Fruit fly (Drosophila melanogaster) whole organism, embryonic: Measurements from ENCODE around the gene Tsp2A.
A peak's percentile ranks its signal among the peaks of the same experiment; 100 is the strongest.

Experiments used
- Awh ChIP-seq: fragments of 200-800 bp; sonication (Bioruptor generic); IDR thresholded peaks from 2 replicates; pipeline ENCODE4, ENCODE4 v1.3.6; 2022; ENCODE audit warnings: missing biosample characterization, missing genetic modification characterization
- Bteb2 ChIP-seq: fragments of 200-800 bp; sonication (Bioruptor generic); optimal IDR thresholded peaks from 2 replicates; lab custom pipeline; 2016; ENCODE audit warnings: missing biosample characterization, missing genetic modification characterization
- CG10543 ChIP-seq: fragments of 200-800 bp; sonication (Bioruptor generic); optimal IDR thresholded peaks from 3 replicates; lab custom pipeline; 2017; ENCODE audit warnings: missing biosample characterization, mild to moderate bottlenecking, missing genetic modification characterization, moderate library complexity
- CG11456 ChIP-seq: fragments of 200-800 bp; sonication (Bioruptor generic); IDR thresholded peaks from 3 replicates; pipeline ENCODE4 v1.3.6; 2022; ENCODE audit warnings: missing biosample characterization, missing genetic modification characterization
- CG11723 ChIP-seq: fragments of 200-800 bp; sonication (Bioruptor generic); optimal IDR thresholded peaks from 2 replicates; lab custom pipeline; 2017; ENCODE audit warnings: missing biosample characterization, mild to moderate bottlenecking, missing genetic modification characterization
- CG13624 ChIP-seq: fragments of 200-800 bp; sonication (Bioruptor generic); optimal IDR thresholded peaks from 2 replicates; lab custom pipeline; 2016; ENCODE audit warnings: missing biosample characterization, missing genetic modification characterization
- CG13894 ChIP-seq: fragments of 200-800 bp; sonication (Bioruptor generic); optimal IDR thresholded peaks from 3 replicates; lab custom pipeline; 2018; ENCODE audit warnings: missing biosample characterization, mild to moderate bottlenecking, missing genetic modification characterization, moderate library complexity
- CG17912 ChIP-seq: fragments of 200-800 bp; sonication (Bioruptor generic); optimal IDR thresholded peaks from 2 replicates; lab custom pipeline; 2018; ENCODE audit warnings: missing biosample characterization, mild to moderate bottlenecking, missing genetic modification characterization
- CG18764 ChIP-seq: fragments of 200-800 bp; sonication (Bioruptor generic); optimal IDR thresholded peaks from 3 replicates; lab custom pipeline; 2016; ENCODE audit warnings: missing biosample characterization, missing genetic modification characterization
- CG2129 ChIP-seq: fragments of 200-800 bp; sonication (Bioruptor generic); IDR thresholded peaks from 2 replicates; pipeline ENCODE4 v1.3.6; 2022; ENCODE audit warnings: missing biosample characterization, missing genetic modification characterization; ENCODE audit not compliant: partially characterized antibody
- CG3065 ChIP-seq: fragments of 200-800 bp; sonication (Bioruptor generic); optimal IDR thresholded peaks from 2 replicates; lab custom pipeline; 2016; ENCODE audit warnings: missing biosample characterization, missing genetic modification characterization
- CG31441 ChIP-seq: fragments of 200-800 bp; sonication (Bioruptor generic); IDR thresholded peaks from 2 replicates; pipeline ENCODE4 v1.3.6; 2022; ENCODE audit warnings: missing biosample characterization, missing genetic modification characterization
- CG3281 ChIP-seq: fragments of 200-800 bp; sonication (Bioruptor generic); optimal IDR thresholded peaks from 3 replicates; lab custom pipeline; 2017; ENCODE audit warnings: missing biosample characterization, mild to moderate bottlenecking, missing genetic modification characterization
- CG33213 ChIP-seq: fragments of 200-800 bp; sonication (Bioruptor generic); optimal IDR thresholded peaks from 3 replicates; lab custom pipeline; 2016; ENCODE audit warnings: missing biosample characterization, missing genetic modification characterization
- CG42726 ChIP-seq: fragments of 200-800 bp; sonication (Bioruptor generic); IDR thresholded peaks from 2 replicates; pipeline ENCODE4 v1.3.6; 2022; ENCODE audit warnings: missing biosample characterization, missing genetic modification characterization; ENCODE audit not compliant: partially characterized antibody
- CG4820 ChIP-seq: fragments of 200-800 bp; sonication (Bioruptor generic); optimal IDR thresholded peaks from 3 replicates; lab custom pipeline; 2016; ENCODE audit warnings: missing biosample characterization, missing genetic modification characterization
- CG6654 ChIP-seq: fragments of 200-800 bp; sonication (Bioruptor generic); optimal IDR thresholded peaks from 2 replicates; lab custom pipeline; 2017; ENCODE audit warnings: missing biosample characterization, mild to moderate bottlenecking, missing genetic modification characterization
- CG6765 ChIP-seq: fragments of 200-800 bp; sonication (Bioruptor generic); optimal IDR thresholded peaks from 3 replicates; lab custom pipeline; 2017; ENCODE audit warnings: missing biosample characterization, mild to moderate bottlenecking, missing genetic modification characterization
- CG8478 ChIP-seq: fragments of >200 bp; optimal IDR thresholded peaks from 2 replicates; lab custom pipeline; 2018
- CG9215 ChIP-seq: fragments of 200-800 bp; sonication (Bioruptor generic); IDR thresholded peaks from 2 replicates; pipeline ENCODE4 v1.3.6; 2022; ENCODE audit warnings: missing biosample characterization, missing genetic modification characterization
- CG9437 ChIP-seq: fragments of 200-800 bp; sonication (Bioruptor generic); optimal IDR thresholded peaks from 2 replicates; lab custom pipeline; 2018; ENCODE audit warnings: missing biosample characterization, mild to moderate bottlenecking, missing genetic modification characterization
- CG9817 ChIP-seq: fragments of 200-800 bp; sonication (Bioruptor generic); optimal IDR thresholded peaks from 2 replicates; lab custom pipeline; 2018; ENCODE audit warnings: missing biosample characterization, mild to moderate bottlenecking, missing genetic modification characterization, moderate library complexity
- CG9932 ChIP-seq: fragments of 200-800 bp; sonication (Bioruptor generic); IDR thresholded peaks from 2 replicates; pipeline ENCODE4 v1.3.6; 2022; ENCODE audit warnings: missing biosample characterization, missing genetic modification characterization
- Doc3 ChIP-seq: fragments of 200-800 bp; sonication (Bioruptor generic); IDR thresholded peaks from 3 replicates; pipeline ENCODE4 v1.3.6; 2022; ENCODE audit warnings: missing biosample characterization, missing genetic modification characterization; ENCODE audit not compliant: partially characterized antibody
- Elba2 ChIP-seq: fragments of 200-800 bp; sonication (Bioruptor generic); optimal IDR thresholded peaks from 3 replicates; lab custom pipeline; 2016; ENCODE audit warnings: missing biosample characterization, missing genetic modification characterization
- Max ChIP-seq: fragments of 200-800 bp; sonication (Bioruptor generic); optimal IDR thresholded peaks from 2 replicates; lab custom pipeline; 2016; ENCODE audit warnings: missing biosample characterization, mild to moderate bottlenecking, missing genetic modification characterization
- Med ChIP-seq: fragments of 200-800 bp; sonication (Bioruptor generic); peaks from one replicate; lab custom pipeline; 2016; ENCODE audit warnings: missing biosample characterization, missing genetic modification characterization, mild to moderate bottlenecking, inconsistent platforms, moderate library complexity
- Mes4 ChIP-seq: fragments of 200-800 bp; sonication (Bioruptor generic); optimal IDR thresholded peaks from 2 replicates; lab custom pipeline; 2016; ENCODE audit warnings: missing biosample characterization, missing genetic modification characterization
- NC2α ChIP-seq: fragments of 200-800 bp; sonication (Bioruptor generic); optimal IDR thresholded peaks from 2 replicates; lab custom pipeline; 2016; ENCODE audit warnings: missing biosample characterization, missing genetic modification characterization
- NFAT ChIP-seq: fragments of 200-800 bp; sonication (Bioruptor generic); IDR thresholded peaks from 2 replicates; pipeline ENCODE4 v1.3.6; 2022; ENCODE audit warnings: missing biosample characterization, missing genetic modification characterization
- Nf-YC ChIP-seq: fragments of 200-800 bp; optimal IDR thresholded peaks from 3 replicates; lab custom pipeline; 2019; ENCODE audit warnings: missing biosample characterization, mild to moderate bottlenecking, missing genetic modification characterization, moderate library complexity
- Sox100B ChIP-seq: fragments of 200-800 bp; sonication (Bioruptor generic); optimal IDR thresholded peaks from 3 replicates; lab custom pipeline; 2018; ENCODE audit warnings: missing biosample characterization, mild to moderate bottlenecking, missing genetic modification characterization
- Sry-β ChIP-seq: fragments of 200-800 bp; sonication (Bioruptor generic); optimal IDR thresholded peaks from 2 replicates; lab custom pipeline; 2018; ENCODE audit warnings: missing biosample characterization, mild to moderate bottlenecking, missing genetic modification characterization, moderate library complexity
- Xbp1 ChIP-seq: fragments of 200-800 bp; sonication (Bioruptor generic); optimal IDR thresholded peaks from 3 replicates; lab custom pipeline; 2016; ENCODE audit warnings: missing biosample characterization, mild to moderate bottlenecking, missing genetic modification characterization
- YL-1 ChIP-seq: fragments of 200-800 bp; sonication (Bioruptor generic); optimal IDR thresholded peaks from 3 replicates; lab custom pipeline; 2017; ENCODE audit warnings: missing biosample characterization, mild to moderate bottlenecking, missing genetic modification characterization
- ab ChIP-seq: fragments of 200-800 bp; sonication (Bioruptor generic); optimal IDR thresholded peaks from 2 replicates; lab custom pipeline; 2016; ENCODE audit warnings: missing biosample characterization, missing genetic modification characterization
- abd-A ChIP-seq: fragments of 200-800 bp; sonication (Bioruptor generic); optimal IDR thresholded peaks from 3 replicates; lab custom pipeline; 2019; ENCODE audit warnings: missing biosample characterization, mild to moderate bottlenecking, missing genetic modification characterization, moderate library complexity
- ap ChIP-seq: fragments of 200-800 bp; sonication (Bioruptor generic); IDR thresholded peaks from 2 replicates; pipeline ENCODE4 v1.3.6; 2022; ENCODE audit warnings: missing biosample characterization, missing genetic modification characterization
- btn ChIP-seq: fragments of 200-800 bp; sonication (Bioruptor generic); optimal IDR thresholded peaks from 2 replicates; lab custom pipeline; 2016; ENCODE audit warnings: missing biosample characterization, missing genetic modification characterization
- crc ChIP-seq: fragments of 200-800 bp; sonication (Bioruptor generic); optimal IDR thresholded peaks from 2 replicates; lab custom pipeline; 2016; ENCODE audit warnings: missing biosample characterization, missing genetic modification characterization
- danr ChIP-seq: fragments of 200-800 bp; sonication (Bioruptor generic); IDR thresholded peaks from 2 replicates; pipeline ENCODE4 v1.3.6; 2022; ENCODE audit warnings: missing biosample characterization, missing genetic modification characterization
- gcm ChIP-seq: fragments of 200-800 bp; sonication (Bioruptor generic); optimal IDR thresholded peaks from 2 replicates; lab custom pipeline; 2019; ENCODE audit warnings: missing biosample characterization, mild to moderate bottlenecking, missing genetic modification characterization, moderate library complexity
- her ChIP-seq: fragments of 200-800 bp; sonication (Bioruptor generic); optimal IDR thresholded peaks from 2 replicates; lab custom pipeline; 2016; ENCODE audit warnings: missing biosample characterization, missing genetic modification characterization
- insv ChIP-seq, 2 experiments: fragments of 200-800 bp; sonication (Bioruptor generic); optimal IDR thresholded peaks; 3 replicates each; lab custom pipeline; 2016 to 2018; ENCODE audit warnings: missing biosample characterization in 2 of 2, missing genetic modification characterization in 2 of 2
- klu ChIP-seq: fragments of 200-800 bp; sonication (Bioruptor generic); IDR thresholded peaks from 2 replicates; pipeline ENCODE4 v1.3.6; 2022; ENCODE audit warnings: missing biosample characterization, missing genetic modification characterization
- mld ChIP-seq: fragments of 200-800 bp; sonication (Bioruptor generic); IDR thresholded peaks from 3 replicates; pipeline ENCODE4 v1.3.6; 2022; ENCODE audit warnings: missing biosample characterization, missing genetic modification characterization; ENCODE audit not compliant: partially characterized antibody
- nerfin-2 ChIP-seq: fragments of 200-800 bp; sonication (Bioruptor generic); IDR thresholded peaks from 2 replicates; pipeline ENCODE4 v1.3.6; 2022; ENCODE audit warnings: missing biosample characterization, missing genetic modification characterization; ENCODE audit not compliant: partially characterized antibody
- ranshi ChIP-seq: fragments of 200-800 bp; sonication (Bioruptor generic); IDR thresholded peaks from 2 replicates; pipeline ENCODE4 v1.3.6; 2022; ENCODE audit warnings: missing biosample characterization, missing genetic modification characterization
- sens-2 ChIP-seq: fragments of 200-800 bp; sonication (Bioruptor generic); IDR thresholded peaks from 2 replicates; pipeline ENCODE4 v1.3.6; 2022; ENCODE audit warnings: missing biosample characterization, missing genetic modification characterization
- zen ChIP-seq: fragments of 200-800 bp; sonication (Bioruptor generic); optimal IDR thresholded peaks from 3 replicates; lab custom pipeline; 2018; ENCODE audit warnings: missing biosample characterization, mild to moderate bottlenecking, missing genetic modification characterization, moderate library complexity

Gene Tsp2A

DNA sequence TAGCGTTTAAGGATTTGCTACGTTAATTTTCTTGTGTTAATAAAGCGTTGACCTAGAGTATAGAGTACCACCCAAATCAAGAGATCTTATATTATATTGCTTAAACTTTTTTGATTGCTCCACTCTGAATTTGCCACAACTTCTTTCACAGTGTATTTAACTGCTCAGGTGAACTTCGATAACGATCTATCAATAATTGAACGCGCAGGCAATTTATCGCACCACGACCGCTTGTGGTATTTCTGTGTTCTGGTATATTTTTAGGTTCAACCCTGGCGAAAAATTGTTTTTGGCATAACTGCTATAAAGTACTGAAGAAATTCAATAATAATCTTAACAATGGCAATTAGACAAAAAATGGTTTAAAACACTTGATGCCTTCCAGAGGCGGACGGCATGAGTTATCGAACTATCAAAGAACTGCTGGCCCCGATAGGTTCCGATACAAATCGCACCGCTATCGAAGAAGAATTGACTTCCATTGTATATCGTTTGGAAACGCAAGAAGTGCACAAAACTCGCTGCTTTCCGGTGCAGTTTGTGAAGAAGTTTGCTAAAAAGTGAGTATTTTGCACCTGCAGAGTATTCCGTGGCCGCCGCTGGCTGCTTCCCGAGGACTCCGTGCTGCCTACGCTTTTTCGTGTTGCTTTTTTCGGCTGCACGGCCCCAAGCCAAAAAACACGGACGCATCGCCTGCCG, 23.9 kb downstream of the Tsp2A start, which contains the start of gene ssx (continued):
- TF ChIP-seq insv (GFP tag; optimal IDR thresholded peaks at IDR 0.05; lab: Kevin White, UChicago) = no peak
- peak; percentile 40 for TF ChIP-seq CG33213 (GFP tag; lab: Kevin White, UChicago)
- TF ChIP-seq CG31441 (GFP tag; lab: Robert Waterston, UW) = no peak; the same call in 1 of the 2 replicates
- TF ChIP-seq CG11723 (GFP tag; lab: Kevin White, UChicago) = peak; percentile 1
- TF ChIP-seq gcm = no peak
- TF ChIP-seq Doc3 = peak; percentile 73
- no peak for TF ChIP-seq CG10543 (GFP tag; lab: Kevin White, UChicago)
- TF ChIP-seq abd-A (tag; lab: Kevin White, UChicago) = no peak
- TF ChIP-seq CG9817 = peak; percentile 20
- TF ChIP-seq danr (GFP tag; lab: Robert Waterston, UW) = no peak
- no peak for TF ChIP-seq zen (tag; lab: Kevin White, UChicago)
- no peak for TF ChIP-seq Sry-β (GFP tag; lab: Kevin White, UChicago)
- no peak for TF ChIP-seq crc
- TF ChIP-seq CG6654 (GFP tag; lab: Kevin White, UChicago) = no peak
- TF ChIP-seq Mes4 (GFP tag; lab: Kevin White, UChicago) = peak; percentile 53
- TF ChIP-seq CG2129 (GFP tag; lab: Robert Waterston, UW) = peak; percentile 43; the same call in 1 of the 2 replicates
- no peak for TF ChIP-seq NC2α
- peak; percentile 7 for TF ChIP-seq CG4820 (GFP tag; lab: Kevin White, UChicago)
- TF ChIP-seq CG17912 (GFP tag; lab: Kevin White, UChicago) = no peak
- TF ChIP-seq Elba2 (GFP tag; lab: Kevin White, UChicago) = no peak
- no peak for TF ChIP-seq Sox100B (GFP tag; lab: Kevin White, UChicago)
- TF ChIP-seq CG9437 (GFP tag; lab: Kevin White, UChicago) = peak; percentile 1
- no peak for TF ChIP-seq CG3281 (GFP tag; lab: Kevin White, UChicago)
- TF ChIP-seq CG42726 (GFP tag; lab: Robert Waterston, UW) = no peak
- peak; percentile 22 for TF ChIP-seq Bteb2 (GFP tag; lab: Kevin White, UChicago)
- no peak for TF ChIP-seq CG6765 (GFP tag; lab: Kevin White, UChicago)
- peak; percentile 24 for TF ChIP-seq CG18764
- TF ChIP-seq CG11456 (GFP tag; lab: Robert Waterston, UW) = no peak; the same call in 2 of the 3 replicates
- no peak for TF ChIP-seq btn (GFP tag; lab: Kevin White, UChicago)
- no peak for TF ChIP-seq her (GFP tag; lab: Kevin White, UChicago)
- no peak for TF ChIP-seq ab (GFP tag; lab: Kevin White, UChicago)
- TF ChIP-seq nerfin-2 (GFP tag; lab: Robert Waterston, UW) = peak; percentile 96
- TF ChIP-seq Med (GFP tag; lab: Kevin White, UChicago) = peak; percentile 91
- no peak for TF ChIP-seq CG3065 (GFP tag; lab: Kevin White, UChicago)
- no peak for TF ChIP-seq CG13894 (tag; lab: Kevin White, UChicago)
- peak; percentile 63 for TF ChIP-seq CG8478
- no peak for TF ChIP-seq NFAT (GFP tag; lab: Robert Waterston, UW)
- TF ChIP-seq ap = no peak
- TF ChIP-seq YL-1 (GFP tag; lab: Kevin White, UChicago) = peak; percentile 60
- 0 out of 2 replicates have a peak, but pooled peaks have one; percentile 40 for TF ChIP-seq Awh (GFP tag; lab: Robert Waterston, UW)
- peak; percentile 82 for TF ChIP-seq mld (GFP tag; lab: Robert Waterston, UW)
- 0 out of 2 replicates have a peak, but pooled peaks have one; percentile 17 for TF ChIP-seq ranshi (GFP tag; lab: Robert Waterston, UW)
- no peak for TF ChIP-seq Max
- TF ChIP-seq Nf-YC (tag; lab: Kevin White, UChicago) = no peak
- TF ChIP-seq Xbp1 (GFP tag; lab: Kevin White, UChicago) = peak; percentile 49
- no peak for TF ChIP-seq sens-2 (GFP tag; lab: Robert Waterston, UW)
- no peak for TF ChIP-seq klu (GFP tag; lab: Robert Waterston, UW)
- TF ChIP-seq CG9932 (GFP tag; lab: Robert Waterston, UW) = peak; percentile 43
- no peak for TF ChIP-seq CG9215 (GFP tag; lab: Robert Waterston, UW)
- peak; percentile 23 for TF ChIP-seq CG13624 (GFP tag; lab: Kevin White, UChicago)
